Fruit fly (Drosophila melanogaster): ENCODE results near the gene CG17751.

CG17751 gene

dm6 chr3R:19623606-19624005 lies 16.6 kb downstream of the CG17751 start (continued):
- no peak for TF ChIP-seq Hey (tag; optimal IDR thresholded peaks at IDR 0.05)
- no peak for TF ChIP-seq Dll (GFP tag; IDR thresholded peaks at IDR 0.05; ENCODE audit: partially characterized antibody)
- TF ChIP-seq jigr1 (GFP tag; IDR thresholded peaks at IDR 0.05) = no peak
- peak; percentile 43 for TF ChIP-seq Hmr (GFP tag; optimal IDR thresholded peaks at IDR 0.05)
- no peak for TF ChIP-seq dan (GFP tag; IDR thresholded peaks at IDR 0.05)

- TF ChIP-seq pan (optimal IDR thresholded peaks at IDR 0.05) = no peak
- TF ChIP-seq pan (GFP tag; optimal IDR thresholded peaks at IDR 0.05 in 1 of 2, IDR thresholded peaks at IDR 0.05 in 1 of 2) = peak in 1 of 2 experiments; percentile 30
- no peak for TF ChIP-seq pfk (GFP tag; optimal IDR thresholded peaks at IDR 0.05)
- peak; percentile 42 for TF ChIP-seq CG12769 (tag; optimal IDR thresholded peaks at IDR 0.05)
- TF ChIP-seq grau (tag; optimal IDR thresholded peaks at IDR 0.05) = no peak
- TF ChIP-seq gem (tag; optimal IDR thresholded peaks at IDR 0.05) = peak; percentile 68
- peak; percentile 67 for TF ChIP-seq grn (GFP tag; optimal IDR thresholded peaks at IDR 0.05)
- TF ChIP-seq chinmo (GFP tag; IDR thresholded peaks at IDR 0.05; ENCODE audit: partially characterized antibody) = peak; percentile 75; the same call in 1 of the 4 replicates
- TF ChIP-seq CG2678 (tag; optimal IDR thresholded peaks at IDR 0.05) = no peak
- TF ChIP-seq Tbp (GFP tag; optimal IDR thresholded peaks at IDR 0.05) = no peak
- no peak for TF ChIP-seq CG8290 (GFP tag; optimal IDR thresholded peaks at IDR 0.05)
- peak in 1 of 2 experiments; percentile 13 for TF ChIP-seq CG8290 (tag; optimal IDR thresholded peaks at IDR 0.05)
- TF ChIP-seq CG4282 (GFP tag; optimal IDR thresholded peaks at IDR 0.05) = no peak
- peak; percentile 51 for TF ChIP-seq Rfx (GFP tag; IDR thresholded peaks at IDR 0.05)
- peak; percentile 68 for TF ChIP-seq sug (tag; optimal IDR thresholded peaks at IDR 0.05)
- no peak for TF ChIP-seq CG18011 (GFP tag; optimal IDR thresholded peaks at IDR 0.05)
- peak; percentile 70 for TF ChIP-seq sd (tag; optimal IDR thresholded peaks at IDR 0.05)
- peak; percentile 34 for TF ChIP-seq ftz-f1 (GFP tag; optimal IDR thresholded peaks at IDR 0.05)
- no peak for TF ChIP-seq Sin3A (optimal IDR thresholded peaks at IDR 0.05)
- TF ChIP-seq exex (tag; optimal IDR thresholded peaks at IDR 0.05) = peak; percentile 19
- peak; percentile 7 for TF ChIP-seq gro (GFP tag; optimal IDR thresholded peaks at IDR 0.05)
- peak; percentile 59 for TF ChIP-seq CG13894 (tag; optimal IDR thresholded peaks at IDR 0.05)
- 0 out of 2 replicates have a peak, but pooled peaks have one; percentile 21 for TF ChIP-seq rib (GFP tag; IDR thresholded peaks at IDR 0.05)
- TF ChIP-seq CG32532 (GFP tag; IDR thresholded peaks at IDR 0.05) = peak; percentile 48; the same call in 1 of the 2 replicates
- TF ChIP-seq CG10147 (GFP tag; optimal IDR thresholded peaks at IDR 0.05) = peak; percentile 22
- TF ChIP-seq Med (GFP tag) = peak; percentile 70
- TF ChIP-seq so (GFP tag; IDR thresholded peaks at IDR 0.05) = no peak
- TF ChIP-seq Trl (optimal IDR thresholded peaks at IDR 0.05) = peak in 1 of 2 experiments; percentile 59
- no peak for TF ChIP-seq Trl (GFP tag; optimal IDR thresholded peaks at IDR 0.05)
- 0 out of 2 replicates have a peak, but pooled peaks have one; percentile 21 for TF ChIP-seq NFAT (GFP tag; IDR thresholded peaks at IDR 0.05)
Observed at dm6 chr3R:19624482-19624881, 17.4 kb downstream of the CG17751 start.

DNA sequence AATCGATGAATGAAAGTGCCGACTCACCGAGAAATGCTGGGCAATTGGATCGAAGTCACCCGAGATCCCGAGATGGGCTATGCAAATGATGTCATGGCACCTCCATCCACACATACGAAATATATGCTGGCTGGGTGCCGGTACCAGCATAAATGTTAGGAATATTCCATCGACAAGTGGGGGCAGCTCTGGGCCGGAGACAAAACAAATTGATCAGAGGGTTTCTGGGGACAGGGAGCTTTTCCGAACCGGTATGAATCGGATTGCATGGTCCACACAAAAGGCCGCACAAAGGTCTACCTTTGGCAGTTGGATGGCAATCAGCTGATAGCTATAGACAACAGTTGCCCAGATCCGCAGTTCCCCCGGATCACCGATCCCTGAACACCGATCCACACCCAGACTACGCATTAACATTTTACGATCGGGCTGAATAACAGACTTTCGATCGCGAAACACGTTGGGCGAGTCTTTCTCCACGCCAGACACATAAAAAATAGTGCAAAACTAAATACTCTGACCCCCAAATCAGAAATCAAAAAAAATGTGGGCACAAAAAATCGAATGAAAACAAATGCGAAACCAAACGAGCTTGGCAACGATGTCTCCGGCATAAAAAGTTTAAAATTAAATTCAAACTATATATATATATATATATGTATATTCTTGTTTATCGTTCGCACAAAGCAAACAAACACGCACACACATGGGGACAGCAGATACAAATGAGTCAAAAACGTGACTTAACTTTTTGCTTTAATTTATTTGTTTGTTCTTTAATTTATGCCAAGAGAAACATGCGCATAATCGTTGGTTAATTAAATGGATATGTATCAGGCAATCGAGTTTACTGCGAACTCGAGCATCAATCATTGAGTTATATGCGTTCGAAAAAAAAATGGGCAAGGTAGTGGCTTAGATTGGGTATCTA lies 18.5 kb downstream of the CG17751 start:
- TF ChIP-seq Nf-YC (tag; optimal IDR thresholded peaks at IDR 0.05) = no peak
- TF ChIP-seq eyg (GFP tag; optimal IDR thresholded peaks at IDR 0.05) = no peak
- no peak for TF ChIP-seq tna (GFP tag; IDR thresholded peaks at IDR 0.05; ENCODE audit: partially characterized antibody)
- no peak for TF ChIP-seq CG8290 (GFP tag; optimal IDR thresholded peaks at IDR 0.05)
- TF ChIP-seq CG8290 (tag; optimal IDR thresholded peaks at IDR 0.05) = peak in 1 of 2 experiments; percentile 15
- peak; percentile 60 for TF ChIP-seq vvl (GFP tag; IDR thresholded peaks at IDR 0.05)
- TF ChIP-seq Rfx (GFP tag; IDR thresholded peaks at IDR 0.05) = peak; percentile 26; the same call in 1 of the 2 replicates
- no peak for TF ChIP-seq bab2 (GFP tag; optimal IDR thresholded peaks at IDR 0.05)
- peak; percentile 12 for TF ChIP-seq sd (tag; optimal IDR thresholded peaks at IDR 0.05)
- TF ChIP-seq Dip2 (GFP tag; IDR thresholded peaks at IDR 0.05) = no peak
- 0 out of 3 replicates have a peak, but pooled peaks have one; percentile 56 for TF ChIP-seq CG6175 (GFP tag; IDR thresholded peaks at IDR 0.05)
- TF ChIP-seq Hand (GFP tag; optimal IDR thresholded peaks at IDR 0.05) = no peak
- peak; percentile 89 for TF ChIP-seq cwo (GFP tag; optimal IDR thresholded peaks at IDR 0.05)
- no peak for TF ChIP-seq MTF-1 (GFP tag; optimal IDR thresholded peaks at IDR 0.05; ENCODE audit: borderline replicate concordance)
- TF ChIP-seq CG12769 (tag; optimal IDR thresholded peaks at IDR 0.05) = peak; percentile 85
- no peak for TF ChIP-seq salm (tag; optimal IDR thresholded peaks at IDR 0.05)
- TF ChIP-seq CG10543 (GFP tag; optimal IDR thresholded peaks at IDR 0.05) = peak; percentile 14
